Worm (Caenorhabditis elegans) whole organism, dauer: ENCODE data around the gene snr-5.
A peak's percentile ranks its signal among the peaks of the same experiment; 100 is the strongest.

ENCODE experiments used
- unc-62 ChIP-seq: sonication (generic microtip); optimal IDR thresholded peaks from 2 replicates; lab custom pipeline; 2017; ENCODE audit warnings: missing biosample characterization, missing genetic modification reagents, missing genetic modification characterization

Gene snr-5

ce11 chrIII:7837567-7837966 lies 24.3 kb upstream of the snr-5 start:
- no peak for TF ChIP-seq unc-62

DNA sequence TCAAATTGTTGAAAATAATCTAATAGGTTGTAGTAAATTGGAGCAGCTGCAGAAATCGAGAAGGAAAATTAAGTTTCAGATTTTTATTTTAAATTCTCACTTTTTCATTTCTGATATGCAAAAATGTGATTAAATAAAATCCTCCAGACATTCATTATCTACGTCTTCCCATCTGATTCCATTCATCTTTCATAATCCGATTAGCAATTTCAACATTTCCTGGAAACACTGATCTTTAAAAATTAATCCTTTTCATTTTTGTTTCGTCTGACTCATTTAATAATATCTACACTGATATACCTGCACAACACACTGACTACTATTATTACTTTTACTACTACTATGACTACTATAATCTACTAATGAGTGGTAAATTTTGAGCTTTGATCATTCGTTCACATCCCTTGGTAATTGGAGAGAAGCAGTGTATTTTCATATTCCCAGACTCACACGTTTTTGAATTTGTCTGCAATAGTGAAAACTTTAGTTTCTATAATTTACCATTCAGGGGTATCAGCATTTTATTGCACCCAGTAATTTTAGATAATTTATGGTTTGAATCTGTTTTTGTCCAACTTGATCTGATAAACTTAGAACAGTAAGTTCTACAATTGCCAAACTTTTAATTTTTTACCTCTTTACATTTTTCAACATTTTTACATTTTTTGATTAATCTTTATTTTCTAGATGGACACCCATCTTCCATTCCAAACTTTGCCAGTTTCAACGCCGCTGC lies 22.8 kb upstream of the snr-5 start, which contains the start of gene ceh-23:
Gene ceh-23, plus strand, starts transcription at position 686 of the 736 bp plus-strand sequence.
- no peak for TF ChIP-seq unc-62

DNA sequence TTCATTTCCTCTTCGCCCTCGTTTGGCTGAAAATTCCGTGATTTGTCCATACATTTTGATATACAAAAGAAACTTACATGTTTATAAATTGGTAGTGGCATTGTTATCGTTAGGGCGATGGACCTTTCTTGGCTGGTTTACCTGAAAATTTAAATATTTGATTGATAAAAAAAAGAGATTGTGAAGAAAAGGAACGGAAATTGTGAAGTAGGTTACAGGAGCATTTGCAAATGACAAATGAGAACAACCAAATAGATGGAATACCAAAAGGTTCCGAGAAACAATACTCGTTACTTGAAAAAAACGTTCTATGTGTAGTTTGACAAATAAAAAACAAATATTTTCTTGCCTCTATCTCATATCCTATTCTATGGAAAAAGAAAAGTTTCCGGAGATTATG lies 18.3 kb upstream of the snr-5 start, which contains the start of gene ZK652.8:
Gene ZK652.8, minus strand, starts transcription at position 101 of the 400 bp plus-strand sequence.
- no peak for TF ChIP-seq unc-62

- no peak for TF ChIP-seq unc-62
These were observed 13.7 kb upstream of the snr-5 start for ce11 chrIII:7848173-7848572.

ce11 chrIII:7854494-7855184 lies 7.2 kb upstream of the snr-5 start, which contains the start of gene rpl-35:
Gene rpl-35 (plus strand): TSS chrIII:7855134.
- TF ChIP-seq unc-62: peak; percentile 38

ce11 chrIII:7855468-7855867 lies 6.4 kb upstream of the snr-5 start:
- no peak for TF ChIP-seq unc-62

DNA sequence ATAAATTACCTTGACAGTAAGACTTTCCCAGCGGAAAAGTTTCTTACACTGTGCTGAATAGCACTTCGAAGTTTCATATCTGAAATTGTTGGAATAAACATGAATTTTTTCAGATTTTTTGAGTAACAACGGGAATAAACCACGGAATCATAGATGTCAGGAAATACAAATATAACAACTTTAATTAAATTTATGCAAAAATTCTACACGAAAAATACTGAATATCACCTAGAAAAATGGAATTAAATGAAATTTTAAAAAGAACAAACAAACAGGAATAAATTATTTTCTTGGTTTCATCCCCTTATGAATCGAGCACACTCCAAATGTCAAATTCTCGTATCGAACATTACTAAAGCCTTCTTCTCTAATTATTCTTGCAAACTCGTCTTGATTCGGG lies 4.7 kb upstream of the snr-5 start, which contains the start of gene tag-307:
Gene tag-307, minus strand, starts transcription at position 101 of the 400 bp plus-strand sequence.
- TF ChIP-seq unc-62: no peak

- no peak for TF ChIP-seq unc-62
These were observed 3.4 kb upstream of the snr-5 start, which contains the start of the genes coq-5 and ufm-1 for ce11 chrIII:7858407-7859029. Gene coq-5 (minus strand): TSS chrIII:7858457. Gene ufm-1 (plus strand): TSS chrIII:7858979.

DNA sequence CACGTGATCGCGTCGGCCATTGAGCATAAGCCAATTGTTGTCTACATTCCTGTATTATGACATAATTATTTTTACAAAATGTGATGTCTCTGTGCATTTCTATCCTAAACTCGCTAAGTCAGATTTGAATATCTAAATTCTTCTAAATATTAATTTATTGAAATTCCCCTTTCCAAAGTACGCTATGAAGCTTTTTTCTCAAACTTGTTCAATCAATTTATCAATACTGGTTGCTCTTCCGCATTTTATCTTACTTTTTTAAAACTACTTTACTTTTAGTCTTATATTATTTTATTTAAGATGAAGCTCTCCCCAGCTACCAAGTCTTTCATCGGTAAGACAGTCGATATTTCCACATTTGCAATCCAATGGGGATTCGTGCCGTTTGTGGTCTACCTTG lies 2.6 kb upstream of the snr-5 start, which contains the start of gene tomm-7:
Gene tomm-7, plus strand, starts transcription at position 301 of the 400 bp plus-strand sequence.
- TF ChIP-seq unc-62: no peak

ce11 chrIII:7860885-7861284 lies 985 bp upstream of the snr-5 start, which contains the start of gene cuc-1:
Gene cuc-1 (minus strand): TSS chrIII:7860985.
- no peak for TF ChIP-seq unc-62

DNA sequence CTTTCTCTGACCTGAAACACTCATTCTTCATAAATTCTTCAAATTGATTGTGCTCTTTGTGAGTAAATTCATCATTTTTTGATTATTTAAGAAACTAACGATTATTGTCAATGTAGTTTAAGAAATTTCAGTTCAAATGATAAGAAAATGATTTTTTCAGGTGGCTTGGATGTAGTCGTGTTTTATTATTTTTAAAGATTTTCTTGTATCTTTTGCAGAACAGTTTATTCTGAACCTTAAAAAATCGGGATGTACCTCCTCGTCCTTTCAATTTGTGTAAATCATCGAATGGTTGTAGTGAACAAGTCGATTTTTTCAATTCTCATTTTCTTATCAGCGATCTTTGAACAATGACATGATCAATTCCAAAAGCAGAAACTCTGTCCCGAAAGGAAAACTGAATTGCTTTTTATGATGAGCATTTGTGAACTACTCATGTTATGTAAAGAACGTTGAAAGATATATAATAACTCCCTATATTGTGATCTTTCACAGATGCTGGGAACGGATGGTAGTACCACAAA lies 3.4 kb downstream of the snr-5 start, which contains the start of gene slc-17.3:
Gene slc-17.3, minus strand, starts transcription at position 51 of the 524 bp plus-strand sequence.
- TF ChIP-seq unc-62: no peak

DNA sequence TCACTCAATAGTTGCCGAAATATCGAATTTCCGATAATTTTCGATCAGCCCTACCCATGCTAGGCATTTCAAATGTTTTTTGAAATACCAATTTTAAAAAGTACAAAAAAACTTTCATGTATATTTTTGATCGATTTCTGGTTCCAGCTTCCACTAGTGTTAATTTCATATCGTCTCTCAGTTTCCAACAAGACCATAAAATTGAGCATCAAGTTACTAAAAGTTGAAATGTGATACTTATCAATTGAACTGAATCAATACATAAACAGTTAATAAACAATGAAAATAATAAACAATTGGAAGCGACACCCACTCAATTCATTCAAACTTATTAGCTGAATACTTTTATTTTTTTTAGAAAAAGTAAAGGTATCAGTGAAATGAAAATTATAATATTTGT lies 4.3 kb downstream of the snr-5 start, which contains the start of gene cup-4:
Gene cup-4, plus strand, starts transcription at position 301 of the 400 bp plus-strand sequence.
- no peak for TF ChIP-seq unc-62

- no peak for TF ChIP-seq unc-62
These were observed 10.9 kb downstream of the snr-5 start for ce11 chrIII:7872776-7873175.

DNA sequence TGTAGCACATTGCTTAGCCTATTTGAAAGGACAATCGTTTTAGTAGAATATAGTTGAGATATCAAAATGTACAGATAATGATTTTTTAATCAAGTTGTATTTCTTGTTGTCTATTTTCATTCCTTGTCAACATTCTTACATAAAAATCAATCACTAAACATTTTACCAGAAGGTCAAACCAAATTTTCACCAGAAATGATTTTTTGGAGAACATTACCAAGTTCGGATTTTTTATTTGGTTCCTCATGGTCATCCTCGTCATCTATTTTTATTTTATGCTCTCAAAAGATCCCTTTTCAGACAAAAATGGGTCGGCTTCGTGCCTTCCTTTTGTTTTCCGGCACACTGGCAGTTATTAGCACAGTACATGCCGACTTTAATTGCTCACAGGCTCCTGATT lies 11.6 kb downstream of the snr-5 start, which contains the start of gene tyr-1:
Gene tyr-1, plus strand, starts transcription at position 301 of the 400 bp plus-strand sequence.
- TF ChIP-seq unc-62: no peak

ce11 chrIII:7877090-7877489 lies 15.2 kb downstream of the snr-5 start:
- no peak for TF ChIP-seq unc-62

ce11 chrIII:7878852-7879329 lies 17.0 kb downstream of the snr-5 start, which contains the start of gene sup-18:
Gene sup-18 (minus strand): TSS chrIII:7878902.
- TF ChIP-seq unc-62: no peak
